Worm (Caenorhabditis elegans) whole organism, midembryonic: ENCODE data around the gene C08G5.6.

ENCODE experiments used
- flt-1 ChIP-seq: fragments of 200-800 bp; sonication (Bioruptor generic); IDR thresholded peaks from 2 replicates; pipeline ENCODE4 v1.3.6; 2022; ENCODE audit warnings: missing genetic modification characterization, missing compliant biosample characterization
- med-1 ChIP-seq: sonication (generic microtip); optimal IDR thresholded peaks from 2 replicates; lab custom pipeline; 2017; ENCODE audit warnings: missing genetic modification characterization, mild to moderate bottlenecking, missing compliant biosample characterization, antibody characterized with exemption, missing genetic modification reagents; ENCODE audit not compliant: insufficient read depth

DNA sequence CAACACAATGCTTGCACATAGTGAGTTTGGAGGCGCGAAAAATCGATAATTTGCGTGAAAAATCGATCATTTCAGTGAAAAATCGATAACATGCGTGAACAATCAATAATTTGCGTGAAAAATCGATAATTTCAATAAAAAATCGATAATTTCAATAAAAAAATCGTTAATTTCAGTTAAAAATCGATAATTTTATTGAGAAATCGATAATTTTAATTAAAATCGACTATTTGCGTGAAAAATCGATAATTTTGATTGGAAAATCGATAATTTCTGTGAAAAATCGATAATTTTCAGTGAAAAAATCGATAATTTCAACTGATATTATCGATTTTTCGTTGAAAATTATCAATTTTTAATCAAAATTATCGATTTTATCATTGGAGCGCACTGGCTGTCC lies 46.3 kb upstream of the C08G5.6 start:
- TF ChIP-seq flt-1 (GFP tag; lab: Robert Waterston, UW) (no peak), med-1 (GFP tag; lab: Kevin White, UChicago) (no peak)
